Fruit fly (Drosophila melanogaster): ENCODE results near the gene CG7376.

CG7376 gene

DNA sequence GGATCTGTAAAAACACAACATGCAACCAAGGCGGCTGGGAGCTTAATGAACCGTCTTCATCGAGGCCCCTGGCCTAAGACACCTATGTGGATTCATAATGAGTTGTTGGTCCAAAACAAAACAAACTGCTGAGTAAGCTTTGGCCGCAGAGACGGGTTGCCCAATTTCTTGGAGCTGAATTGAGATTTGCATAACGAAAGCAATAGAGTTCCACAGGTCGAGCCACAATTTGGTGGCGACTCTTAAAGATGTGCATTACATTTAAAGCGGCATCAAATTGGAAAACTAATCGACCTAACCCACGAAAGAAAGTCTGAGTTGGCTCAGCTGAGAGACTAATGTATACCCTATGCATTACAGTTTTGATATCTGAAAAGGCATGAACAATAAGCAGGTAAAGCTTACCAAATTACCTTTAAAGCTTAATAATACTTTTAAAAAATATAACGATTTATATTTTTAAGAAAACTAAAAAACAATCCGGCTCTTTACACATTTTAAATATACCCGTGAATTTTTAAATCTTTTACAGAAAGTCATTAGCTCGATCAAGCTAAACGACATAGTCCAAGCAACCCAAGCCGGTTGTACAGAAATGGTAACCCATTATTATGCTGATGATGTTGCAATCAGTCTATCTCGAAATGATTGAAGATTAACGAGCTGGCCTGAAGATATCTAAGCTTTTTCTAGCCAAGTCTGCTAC is 16.6 kb upstream of the CG7376 start, which contains the start of gene CG13297 (continued):
- TF ChIP-seq Xrp1 (GFP tag; IDR thresholded peaks at IDR 0.05) (peak; percentile 33; the same call in 1 of the 2 replicates), sima (GFP tag; optimal IDR thresholded peaks at IDR 0.05) (no peak), tin (GFP tag; optimal IDR thresholded peaks at IDR 0.05) (peak; percentile 6), Pdp1 (GFP tag; optimal IDR thresholded peaks at IDR 0.05) (peak in 1 of 2 experiments; percentile 2), ci (GFP tag; IDR thresholded peaks at IDR 0.05) (no peak), CG12744 (GFP tag; optimal IDR thresholded peaks at IDR 0.05) (no peak), HLH4C (GFP tag; IDR thresholded peaks at IDR 0.05; ENCODE audit: partially characterized antibody) (no peak), CG4707 (GFP tag; optimal IDR thresholded peaks at IDR 0.05) (no peak), CG18011 (GFP tag; optimal IDR thresholded peaks at IDR 0.05) (no peak), Meics (GFP tag; optimal IDR thresholded peaks at IDR 0.05) (peak; percentile 42), yki (optimal IDR thresholded peaks at IDR 0.05) (no peak), ranshi (GFP tag; IDR thresholded peaks at IDR 0.05) (peak; percentile 21; the same call in 1 of the 2 replicates), mld (GFP tag; IDR thresholded peaks at IDR 0.05; ENCODE audit: partially characterized antibody) (no peak), corto (GFP tag; optimal IDR thresholded peaks at IDR 0.05) (no peak), CrebB (tag; optimal IDR thresholded peaks at IDR 0.05) (no peak), CG8765 (GFP tag; IDR thresholded peaks at IDR 0.05) (no peak), Xbp1 (GFP tag; optimal IDR thresholded peaks at IDR 0.05) (peak; percentile 44), Trl (optimal IDR thresholded peaks at IDR 0.05) (no peak), Trl (GFP tag; optimal IDR thresholded peaks at IDR 0.05) (no peak), CG7357 (GFP tag; IDR thresholded peaks at IDR 0.05) (no peak), CG14667 (GFP tag; IDR thresholded peaks at IDR 0.05) (no peak), Spps (tag; optimal IDR thresholded peaks at IDR 0.05) (peak; percentile 5), Sry-δ (GFP tag; optimal IDR thresholded peaks at IDR 0.05) (no peak), CG7372 (GFP tag; IDR thresholded peaks at IDR 0.05) (no peak; the same call in 1 of the 2 replicates), Deaf1 (tag; optimal IDR thresholded peaks at IDR 0.05) (peak; percentile 22), CG15696 (tag; optimal IDR thresholded peaks at IDR 0.05) (no peak), CG12236 (GFP tag; optimal IDR thresholded peaks at IDR 0.05) (no peak), CG30431 (GFP tag; optimal IDR thresholded peaks at IDR 0.05) (no peak), run (tag; optimal IDR thresholded peaks at IDR 0.05) (peak; percentile 60), Nf-YC (tag; optimal IDR thresholded peaks at IDR 0.05) (no peak), CG6254 (GFP tag; optimal IDR thresholded peaks at IDR 0.05) (peak; percentile 12), CG16779 (GFP tag; IDR thresholded peaks at IDR 0.05) (no peak), CG4730 (GFP tag; IDR thresholded peaks at IDR 0.05) (peak; percentile 40; the same call in 1 of the 2 replicates), sug (tag; optimal IDR thresholded peaks at IDR 0.05) (no peak), maf-S (GFP tag; optimal IDR thresholded peaks at IDR 0.05) (no peak), Myb (GFP tag; optimal IDR thresholded peaks at IDR 0.05) (no peak), CG3726 (GFP tag; IDR thresholded peaks at IDR 0.05) (no peak), B-H2 (GFP tag; optimal IDR thresholded peaks at IDR 0.05) (no peak), CG1602 (GFP tag; optimal IDR thresholded peaks at IDR 0.05) (peak; percentile 13), grau (tag; optimal IDR thresholded peaks at IDR 0.05) (peak; percentile 57), CG2202 (tag; optimal IDR thresholded peaks at IDR 0.05) (no peak), ATbp (GFP tag; optimal IDR thresholded peaks at IDR 0.05) (peak; percentile 54), unpg (GFP tag; optimal IDR thresholded peaks at IDR 0.05) (peak; percentile 54), z (GFP tag; IDR thresholded peaks at IDR 0.05) (no peak), twi (tag; optimal IDR thresholded peaks at IDR 0.05) (no peak), kah (GFP tag; optimal IDR thresholded peaks at IDR 0.05) (no peak), Dek (tag; optimal IDR thresholded peaks at IDR 0.05) (peak; percentile 22), unc-4 (GFP tag; IDR thresholded peaks at IDR 0.05; ENCODE audit: partially characterized antibody) (no peak), CG11696 (GFP tag; IDR thresholded peaks at IDR 0.05) (no peak), CG2875 (GFP tag; optimal IDR thresholded peaks at IDR 0.05) (no peak), disco-r (GFP tag; optimal IDR thresholded peaks at IDR 0.05) (no peak)
